Worm (Caenorhabditis elegans): Measurements from ENCODE around the gene Y37E11AL.3.

DNA sequence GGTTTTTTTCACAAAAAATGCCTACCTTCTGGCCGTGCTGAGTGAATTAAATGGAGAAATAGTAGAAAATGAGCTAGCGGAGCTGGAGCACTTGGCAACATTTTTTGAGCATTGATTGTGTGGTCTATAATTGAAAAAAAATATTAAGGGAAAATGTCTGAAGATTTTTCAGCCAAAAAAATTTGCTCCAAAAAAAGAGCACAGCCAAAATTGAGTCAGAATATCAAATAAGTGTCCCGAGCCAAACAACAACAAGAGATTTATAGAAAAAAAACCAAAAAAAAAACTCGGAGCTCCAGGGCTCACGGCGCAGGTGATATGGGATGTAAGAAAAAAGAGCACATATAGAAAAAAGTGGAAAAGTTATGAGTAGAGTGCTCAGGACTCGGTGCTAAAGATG, 26.1 kb upstream of the Y37E11AL.3 start, which contains the start of gene fmil-1:
- TF ChIP-seq him-1 (tag; optimal IDR thresholded peaks at IDR 0.05), result no peak
- TF ChIP-seq W03F9.2 (tag; optimal IDR thresholded peaks at IDR 0.05), result no peak
- no peak for TF ChIP-seq dao-5 (tag; optimal IDR thresholded peaks at IDR 0.05)

Data from whole organism, L4/young adult.